Worm (Caenorhabditis elegans) whole organism, young adult: Measurements from ENCODE around the gene acdh-7.

Experiments used
- B0336.3 ChIP-seq: fragments of 200-800 bp; sonication (Bioruptor generic); IDR thresholded peaks from 2 replicates; pipeline ENCODE4 v1.3.6; 2022; ENCODE audit warnings: missing genetic modification characterization, missing compliant biosample characterization
- D2030.7 ChIP-seq: fragments of 200-800 bp; sonication (Bioruptor generic); IDR thresholded peaks from 2 replicates; pipeline ENCODE4 v1.3.6; 2022; ENCODE audit warnings: missing genetic modification reagents, missing genetic modification characterization, missing compliant biosample characterization
- F23B12.7 ChIP-seq: sonication (generic microtip); optimal IDR thresholded peaks from 2 replicates; lab custom pipeline; 2017; ENCODE audit warnings: missing genetic modification characterization, mild to moderate bottlenecking, missing compliant biosample characterization, antibody characterized with exemption, moderate library complexity; ENCODE audit not compliant: insufficient read depth
- F49E8.2 ChIP-seq: sonication (generic microtip); optimal IDR thresholded peaks from 3 replicates; lab custom pipeline; 2017; ENCODE audit warnings: missing genetic modification characterization, mild to moderate bottlenecking, missing compliant biosample characterization, antibody characterized with exemption, moderate library complexity; ENCODE audit not compliant: insufficient read depth
- F57A8.1 ChIP-seq: fragments of 200-800 bp; sonication (Bioruptor generic); optimal IDR thresholded peaks from 2 replicates; lab custom pipeline; 2018; ENCODE audit warnings: mild to moderate bottlenecking, missing genetic modification characterization, moderate library complexity, missing compliant biosample characterization
- K11D2.4 ChIP-seq: fragments of 200-800 bp; sonication (Bioruptor generic); IDR thresholded peaks from 2 replicates; pipeline ENCODE4 v1.3.6; 2022; ENCODE audit warnings: missing genetic modification reagents, missing genetic modification characterization, missing compliant biosample characterization
- K12H6.12 ChIP-seq: fragments of 200-800 bp; sonication (Bioruptor generic); optimal IDR thresholded peaks from 2 replicates; lab custom pipeline; 2018; ENCODE audit warnings: mild to moderate bottlenecking, missing genetic modification characterization, missing compliant biosample characterization
- Y56A3A.18 ChIP-seq: fragments of 200-800 bp; sonication (Bioruptor generic); IDR thresholded peaks from 2 replicates; pipeline ENCODE4 v1.3.6; 2022; ENCODE audit warnings: missing genetic modification reagents, missing genetic modification characterization, missing compliant biosample characterization
- Y79H2A.3 ChIP-seq: fragments of 200-800 bp; sonication (Bioruptor generic); conservative IDR thresholded peaks from 2 replicates; pipeline ENCODE4 v1.3.6; 2022; ENCODE audit warnings: missing genetic modification reagents, missing genetic modification characterization, missing compliant biosample characterization
- Y95B8A.8 ChIP-seq: fragments of 200-800 bp; sonication (Bioruptor generic); IDR thresholded peaks from 2 replicates; pipeline ENCODE4 v1.3.6; 2022; ENCODE audit warnings: missing genetic modification reagents, missing genetic modification characterization, missing compliant biosample characterization
- ZK185.1 ChIP-seq: sonication (generic microtip); optimal IDR thresholded peaks from 2 replicates; lab custom pipeline; 2016; ENCODE audit warnings: mild to moderate bottlenecking, missing genetic modification characterization, missing compliant biosample characterization; ENCODE audit not compliant: poor library complexity, severe bottlenecking
- aptf-2 ChIP-seq: fragments of 200-800 bp; sonication (Bioruptor generic); conservative IDR thresholded peaks from 2 replicates; pipeline ENCODE4 v1.3.6; 2022; ENCODE audit warnings: missing genetic modification reagents, missing genetic modification characterization, missing compliant biosample characterization
- aptf-3 ChIP-seq: fragments of 200-800 bp; sonication (Bioruptor generic); IDR thresholded peaks from 2 replicates; pipeline ENCODE4 v1.3.6; 2022; ENCODE audit warnings: missing genetic modification characterization, missing compliant biosample characterization
- athp-1 ChIP-seq: sonication (generic microtip); optimal IDR thresholded peaks from 2 replicates; lab custom pipeline; 2017; ENCODE audit warnings: mild to moderate bottlenecking, missing genetic modification characterization, missing compliant biosample characterization
- attf-5 ChIP-seq: fragments of 200-800 bp; sonication (Bioruptor generic); optimal IDR thresholded peaks from 2 replicates; lab custom pipeline; 2018; ENCODE audit warnings: mild to moderate bottlenecking, missing genetic modification characterization, missing compliant biosample characterization
- ceh-27 ChIP-seq: fragments of 200-800 bp; sonication (Bioruptor generic); optimal IDR thresholded peaks from 2 replicates; lab custom pipeline; 2018; ENCODE audit warnings: mild to moderate bottlenecking, missing genetic modification characterization, moderate library complexity, missing compliant biosample characterization
- ceh-40 ChIP-seq: fragments of 200-800 bp; sonication (Bioruptor generic); IDR thresholded peaks from 2 replicates; pipeline ENCODE4 v1.3.6; 2022; ENCODE audit warnings: missing genetic modification characterization, missing compliant biosample characterization
- ceh-58 ChIP-seq: fragments of 200-800 bp; sonication (Bioruptor generic); IDR thresholded peaks from 2 replicates; pipeline ENCODE4 v1.3.6; 2022; ENCODE audit warnings: missing genetic modification characterization, missing compliant biosample characterization
- efl-1 ChIP-seq: fragments of 150-350 bp; optimal IDR thresholded peaks from 2 replicates; lab custom pipeline; 2014; ENCODE audit warnings: missing biosample characterization, missing genetic modification reagents, missing genetic modification characterization
- egl-44 ChIP-seq: fragments of 200-800 bp; sonication (Bioruptor generic); IDR thresholded peaks from 2 replicates; pipeline ENCODE4 v1.3.6; 2022; ENCODE audit warnings: missing genetic modification reagents, missing genetic modification characterization, missing compliant biosample characterization
- ets-4 ChIP-seq: fragments of 200-800 bp; sonication (Bioruptor generic); optimal IDR thresholded peaks from 2 replicates; lab custom pipeline; 2018; ENCODE audit warnings: mild to moderate bottlenecking, missing genetic modification characterization, missing compliant biosample characterization
- gei-17 ChIP-seq: fragments of 200-800 bp; sonication (Bioruptor generic); optimal IDR thresholded peaks from 2 replicates; lab custom pipeline; 2018; ENCODE audit warnings: mild to moderate bottlenecking, missing genetic modification characterization, missing compliant biosample characterization
- hlh-12 ChIP-seq: sonication (generic microtip); optimal IDR thresholded peaks from 2 replicates; lab custom pipeline; 2016; ENCODE audit warnings: missing genetic modification characterization, missing compliant biosample characterization
- hmg-1.2 ChIP-seq: fragments of 200-800 bp; sonication (Bioruptor generic); IDR thresholded peaks from 2 replicates; pipeline ENCODE4 v1.3.6; 2022; ENCODE audit warnings: missing genetic modification reagents, missing genetic modification characterization, missing compliant biosample characterization
- lag-1 ChIP-seq: fragments of 200-800 bp; sonication (Bioruptor generic); IDR thresholded peaks from 2 replicates; pipeline ENCODE4 v1.3.6; 2022; ENCODE audit warnings: missing genetic modification reagents, missing genetic modification characterization, missing compliant biosample characterization
- let-526 ChIP-seq: fragments of 200-800 bp; sonication (Bioruptor generic); IDR thresholded peaks from 2 replicates; pipeline ENCODE4 v1.3.6; 2022; ENCODE audit warnings: missing genetic modification reagents, missing genetic modification characterization, missing compliant biosample characterization
- lin-40 ChIP-seq: sonication (generic microtip); optimal IDR thresholded peaks from 2 replicates; lab custom pipeline; 2016; ENCODE audit warnings: missing genetic modification characterization, mild to moderate bottlenecking, missing compliant biosample characterization, missing genotype, missing genetic modification reagents
- lir-1 ChIP-seq: fragments of 200-800 bp; sonication (Bioruptor generic); conservative IDR thresholded peaks from 2 replicates; pipeline ENCODE4 v1.3.6; 2022; ENCODE audit warnings: missing genetic modification reagents, missing genetic modification characterization, missing compliant biosample characterization
- madf-3 ChIP-seq: fragments of 200-800 bp; sonication (Bioruptor generic); IDR thresholded peaks from 2 replicates; pipeline ENCODE4 v1.3.6; 2022; ENCODE audit warnings: missing genetic modification reagents, missing genetic modification characterization, missing compliant biosample characterization
- nfyb-1 ChIP-seq: fragments of 200-800 bp; sonication (Bioruptor generic); IDR thresholded peaks from 2 replicates; pipeline ENCODE4 v1.3.6; 2022; ENCODE audit warnings: missing genetic modification reagents, missing genetic modification characterization, missing compliant biosample characterization
- nhr-120 ChIP-seq: fragments of 200-800 bp; sonication (Bioruptor generic); IDR thresholded peaks from 2 replicates; pipeline ENCODE4 v1.3.6; 2022; ENCODE audit warnings: missing genetic modification characterization, missing compliant biosample characterization
- nhr-179 ChIP-seq: sonication (generic microtip); optimal IDR thresholded peaks from 2 replicates; lab custom pipeline; 2016; ENCODE audit warnings: mild to moderate bottlenecking, missing genetic modification characterization, missing compliant biosample characterization
- nhr-80 ChIP-seq: sonication (generic microtip); optimal IDR thresholded peaks from 2 replicates; lab custom pipeline; 2016; ENCODE audit warnings: missing genetic modification characterization, missing compliant biosample characterization
- pbrm-1 ChIP-seq: fragments of 200-800 bp; sonication (Bioruptor generic); IDR thresholded peaks from 2 replicates; pipeline ENCODE4 v1.3.6; 2022; ENCODE audit warnings: missing genetic modification reagents, missing genetic modification characterization, missing compliant biosample characterization
- rcor-1 ChIP-seq: fragments of 200-800 bp; sonication (Bioruptor generic); IDR thresholded peaks from 2 replicates; pipeline ENCODE4 v1.3.6; 2022; ENCODE audit warnings: missing genetic modification reagents, missing genetic modification characterization, missing compliant biosample characterization
- rec-8 ChIP-seq, 2 experiments: sonication (generic microtip); optimal IDR thresholded peaks; 2 replicates each; lab custom pipeline; 2016; ENCODE audit warnings: mild to moderate bottlenecking in 2 of 2, missing genetic modification characterization in 2 of 2, missing genetic modification reagents in 2 of 2, missing genotype in 2 of 2, missing biosample characterization in 1 of 2, missing compliant biosample characterization in 1 of 2, moderate library complexity in 1 of 2
- snpc-3.4 ChIP-seq: sonication (generic microtip); optimal IDR thresholded peaks from 2 replicates; lab custom pipeline; 2017; ENCODE audit warnings: missing genetic modification characterization, mild to moderate bottlenecking, missing compliant biosample characterization, antibody characterized with exemption, moderate library complexity, missing genotype, missing genetic modification reagents
- snpc-4 ChIP-seq, 5 experiments: fragments of 150-350 bp in 1 of 5; sonication (generic microtip) in 4 of 5; optimal IDR thresholded peaks; 2 replicates each; lab custom pipeline; 2014 to 2018; ENCODE audit warnings: missing genetic modification characterization in 5 of 5, missing biosample characterization in 3 of 5, antibody characterized with exemption in 2 of 5, mild to moderate bottlenecking in 2 of 5, missing compliant biosample characterization in 2 of 5, missing genotype in 2 of 5, moderate library complexity in 2 of 5, missing genetic modification reagents in 1 of 5
- zfh-2 ChIP-seq: fragments of 200-800 bp; sonication (Bioruptor generic); conservative IDR thresholded peaks from 2 replicates; pipeline ENCODE4 v1.3.6; 2022; ENCODE audit warnings: missing genetic modification reagents, missing genetic modification characterization, missing compliant biosample characterization
- ztf-18 ChIP-seq: sonication (generic microtip); optimal IDR thresholded peaks from 2 replicates; lab custom pipeline; 2016; ENCODE audit warnings: missing genotype, mild to moderate bottlenecking, missing genetic modification characterization, missing compliant biosample characterization
- ztf-3 ChIP-seq: fragments of 200-800 bp; sonication (Bioruptor generic); optimal IDR thresholded peaks from 2 replicates; lab custom pipeline; 2018; ENCODE audit warnings: mild to moderate bottlenecking, missing genetic modification characterization, missing compliant biosample characterization
- ztf-6 ChIP-seq: fragments of 200-800 bp; sonication (Bioruptor generic); IDR thresholded peaks from 2 replicates; pipeline ENCODE4 v1.3.6; 2022; ENCODE audit warnings: missing genetic modification reagents, missing genetic modification characterization, missing compliant biosample characterization

The acdh-7 gene

DNA sequence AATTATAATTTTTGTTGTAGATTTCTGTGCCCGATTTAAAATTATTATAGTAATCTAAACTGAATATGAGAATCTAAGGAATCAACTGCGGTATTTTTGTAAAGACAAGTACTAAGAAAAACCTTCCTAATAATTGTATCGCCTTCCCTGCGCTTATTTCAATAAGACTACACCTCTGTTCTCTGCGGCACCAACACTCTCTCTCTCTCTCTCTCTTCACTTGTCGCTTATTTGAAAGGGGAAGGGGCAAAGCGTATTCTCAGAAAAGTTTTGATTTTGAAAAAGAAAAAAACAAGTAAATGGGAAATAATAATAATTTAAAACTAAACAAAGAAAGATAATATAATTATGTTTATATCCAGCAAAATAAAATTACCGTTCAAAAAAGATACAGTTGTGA, 35.7 kb downstream of the acdh-7 start:
- TF ChIP-seq gei-17 (GFP tag; lab: Kevin White, UChicago) = peak; percentile 79
- peak; percentile 47 for TF ChIP-seq F23B12.7 (tag; lab: Kevin White, UChicago)
- 0 out of 2 replicates have a peak, but pooled peaks have one; percentile 23 for TF ChIP-seq Y56A3A.18 (GFP tag; lab: Robert Waterston, UW)
- peak; percentile 9 for TF ChIP-seq ceh-27
- peak; percentile 73 for TF ChIP-seq hmg-1.2 (GFP tag; lab: Robert Waterston, UW)
- 0 out of 2 replicates have a peak, but pooled peaks have one; percentile 22 for TF ChIP-seq pbrm-1 (GFP tag; lab: Robert Waterston, UW)
- TF ChIP-seq ZK185.1 (tag; lab: Kevin White, UChicago) = peak; percentile 38
- no peak for TF ChIP-seq snpc-4 (GFP tag; optimal IDR thresholded peaks at IDR 0.05; lab: Kevin White, UChicago)
- TF ChIP-seq snpc-4 (tag; optimal IDR thresholded peaks at IDR 0.05; lab: Kevin White, UChicago) = peak in 1 of 4 experiments; percentile 1
- TF ChIP-seq aptf-2 (GFP tag; lab: Robert Waterston, UW) = no peak
- peak; percentile 59 for TF ChIP-seq nhr-80 (tag; lab: Kevin White, UChicago)
- 0 out of 2 replicates have a peak, but pooled peaks have one; percentile 22 for TF ChIP-seq let-526 (GFP tag; lab: Robert Waterston, UW)
- no peak; the same call in 1 of the 2 replicates for TF ChIP-seq ztf-6 (GFP tag; lab: Robert Waterston, UW)
- no peak for TF ChIP-seq K12H6.12 (tag; lab: Kevin White, UChicago)
- peak; percentile 84 for TF ChIP-seq lin-40 (tag; lab: Kevin White, UChicago)
- TF ChIP-seq ceh-58 (GFP tag; lab: Robert Waterston, UW) = no peak

DNA sequence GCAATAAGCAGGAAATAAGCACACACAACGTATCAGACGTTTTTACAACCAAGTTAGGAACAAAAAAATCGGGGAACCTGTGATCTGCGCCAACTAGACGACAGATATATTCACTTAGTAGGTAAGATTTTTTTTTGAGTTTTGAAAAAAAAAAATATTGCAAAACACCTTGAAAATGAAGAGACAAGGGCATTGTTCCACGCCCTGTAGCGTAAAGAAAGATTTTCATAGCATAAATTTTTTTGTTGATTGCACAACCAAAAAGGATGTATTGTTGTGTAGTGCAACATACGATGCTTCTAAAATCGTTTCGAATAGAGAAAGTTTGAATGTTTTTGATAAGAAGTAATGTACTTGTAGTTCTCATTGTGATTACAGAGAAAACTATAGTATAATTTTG, 36.8 kb downstream of the acdh-7 start:
- no peak for TF ChIP-seq nfyb-1 (GFP tag; lab: Robert Waterston, UW)
- TF ChIP-seq Y79H2A.3 = no peak
- TF ChIP-seq rcor-1 = no peak
- no peak for TF ChIP-seq zfh-2 (GFP tag; lab: Robert Waterston, UW)
- TF ChIP-seq K11D2.4 (GFP tag; lab: Robert Waterston, UW) = no peak
- no peak for TF ChIP-seq ets-4
- no peak for TF ChIP-seq F57A8.1 (GFP tag; lab: Kevin White, UChicago)
- no peak for TF ChIP-seq madf-3
- TF ChIP-seq nhr-179 (tag; lab: Kevin White, UChicago) = no peak
- no peak for TF ChIP-seq ceh-58 (GFP tag; lab: Robert Waterston, UW)
- TF ChIP-seq snpc-4 (GFP tag; optimal IDR thresholded peaks at IDR 0.05; lab: Kevin White, UChicago) = no peak
- TF ChIP-seq snpc-4 (tag; optimal IDR thresholded peaks at IDR 0.05; lab: Kevin White, UChicago) = no peak
- TF ChIP-seq Y95B8A.8 = no peak

DNA sequence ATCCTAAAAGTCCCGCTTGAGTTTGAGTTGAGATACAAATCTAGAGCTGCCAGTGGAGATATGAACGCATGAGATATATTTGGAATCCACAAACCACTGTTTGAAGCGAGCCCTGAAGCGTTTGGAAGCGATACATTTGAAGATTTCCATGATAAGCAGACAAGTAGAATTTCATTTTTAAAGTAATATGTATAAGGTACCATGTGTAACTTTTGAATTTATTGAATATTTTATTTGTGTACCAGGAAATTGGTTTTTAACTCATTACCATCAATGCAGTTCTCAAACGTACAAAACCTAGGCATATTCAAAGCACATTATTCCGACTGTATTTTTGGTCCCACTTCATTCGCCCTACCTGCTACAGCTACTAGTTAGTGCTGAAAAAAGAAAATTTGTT, 38.7 kb downstream of the acdh-7 start, which contains the start of gene B0302.2:
B0302.2 (plus strand) TSS at position 301 of the 400 bp plus-strand sequence.
- TF ChIP-seq ceh-40 (GFP tag; lab: Robert Waterston, UW) = no peak
- no peak for TF ChIP-seq madf-3
- no peak for TF ChIP-seq F57A8.1 (GFP tag; lab: Kevin White, UChicago)
- TF ChIP-seq nhr-120 (GFP tag; lab: Robert Waterston, UW) = no peak
- no peak for TF ChIP-seq egl-44 (GFP tag; lab: Robert Waterston, UW)
- no peak for TF ChIP-seq aptf-3 (GFP tag; lab: Robert Waterston, UW)
- no peak for TF ChIP-seq athp-1 (tag; lab: Kevin White, UChicago)
- no peak for TF ChIP-seq attf-5 (GFP tag; lab: Kevin White, UChicago)
- no peak for TF ChIP-seq hlh-12 (tag; lab: Kevin White, UChicago)
- no peak for TF ChIP-seq ztf-3 (GFP tag; lab: Kevin White, UChicago)
- TF ChIP-seq rec-8 (tag; optimal IDR thresholded peaks at IDR 0.05; lab: Kevin White, UChicago) = no peak
- TF ChIP-seq B0336.3 (GFP tag; lab: Robert Waterston, UW) = no peak
- no peak for TF ChIP-seq efl-1 (GFP tag; lab: Kevin White, UChicago)
- TF ChIP-seq ztf-18 (tag; lab: Kevin White, UChicago) = no peak
- no peak for TF ChIP-seq lag-1 (GFP tag; lab: Robert Waterston, UW)
- TF ChIP-seq F49E8.2 (tag; lab: Kevin White, UChicago) = no peak
- no peak for TF ChIP-seq snpc-3.4 (tag; lab: Kevin White, UChicago)
- no peak for TF ChIP-seq lir-1
- no peak for TF ChIP-seq D2030.7 (GFP tag; lab: Robert Waterston, UW)
- TF ChIP-seq, all 124 proteins: peak for 0
